Worm (Caenorhabditis elegans): Measurements from ENCODE around the gene tmc-1.

Gene tmc-1

ce11 chrX:1162019-1162418, at the start of gene tmc-1:
tmc-1 (plus strand) TSS chrX:1162207.
- TF ChIP-seq R02D3.7 (tag; optimal IDR thresholded peaks at IDR 0.05) (no peak), fkh-2 (tag; optimal IDR thresholded peaks at IDR 0.05) (no peak), tbx-2 (tag; optimal IDR thresholded peaks at IDR 0.05) (no peak), mdl-1 (tag; optimal IDR thresholded peaks at IDR 0.05) (no peak), lin-39 (tag; optimal IDR thresholded peaks at IDR 0.05) (no peak), nhr-28 (tag; optimal IDR thresholded peaks at IDR 0.05) (no peak), aly-2 (tag; optimal IDR thresholded peaks at IDR 0.05) (no peak), nhr-43 (tag; optimal IDR thresholded peaks at IDR 0.05; ENCODE audit: poor library complexity, severe bottlenecking) (no peak), unc-39 (tag; optimal IDR thresholded peaks at IDR 0.05) (no peak), eor-1 (tag; optimal IDR thresholded peaks at IDR 0.05) (no peak), nhr-67 (tag; optimal IDR thresholded peaks at IDR 0.05) (no peak), nhr-76 (tag; optimal IDR thresholded peaks at IDR 0.05) (no peak), nhr-77 (tag; optimal IDR thresholded peaks at IDR 0.05) (no peak), unc-62 (GFP tag; optimal IDR thresholded peaks at IDR 0.05) (no peak), fos-1 (tag; optimal IDR thresholded peaks at IDR 0.05) (no peak), fkh-10 (GFP tag; optimal IDR thresholded peaks at IDR 0.05) (no peak)

- no peak for TF ChIP-seq ceh-16 (tag; optimal IDR thresholded peaks at IDR 0.05)
- TF ChIP-seq ZK546.5 (tag; optimal IDR thresholded peaks at IDR 0.05): no peak
- no peak for TF ChIP-seq unc-62 (GFP tag; optimal IDR thresholded peaks at IDR 0.05)
- no peak for TF ChIP-seq zag-1 (tag; optimal IDR thresholded peaks at IDR 0.05)
- TF ChIP-seq ceh-28 (tag; optimal IDR thresholded peaks at IDR 0.05): no peak
- TF ChIP-seq tbx-2 (tag; optimal IDR thresholded peaks at IDR 0.05): no peak
- TF ChIP-seq nhr-77 (tag; optimal IDR thresholded peaks at IDR 0.05): no peak
- TF ChIP-seq fkh-2 (tag; optimal IDR thresholded peaks at IDR 0.05): no peak
- TF ChIP-seq egl-5 (tag; optimal IDR thresholded peaks at IDR 0.05): no peak
- TF ChIP-seq lin-39 (tag; optimal IDR thresholded peaks at IDR 0.05): no peak
- TF ChIP-seq nhr-23 (tag; optimal IDR thresholded peaks at IDR 0.05): no peak
- no peak for TF ChIP-seq egl-27 (tag; optimal IDR thresholded peaks at IDR 0.05)
- no peak for TF ChIP-seq skn-1 (tag; optimal IDR thresholded peaks at IDR 0.05)
- no peak for TF ChIP-seq pha-4 (tag; optimal IDR thresholded peaks at IDR 0.05)
Observed at ce11 chrX:1115207-1115606, 46.8 kb upstream of the tmc-1 start.

ce11 chrX:1117252-1117651, 44.8 kb upstream of the tmc-1 start:
- TF ChIP-seq egl-5 (tag; optimal IDR thresholded peaks at IDR 0.05): no peak
- TF ChIP-seq eor-1 (tag; optimal IDR thresholded peaks at IDR 0.05): no peak
- no peak for TF ChIP-seq fkh-10 (GFP tag; optimal IDR thresholded peaks at IDR 0.05)
- TF ChIP-seq R02D3.7 (tag; optimal IDR thresholded peaks at IDR 0.05): no peak
- TF ChIP-seq ztf-11 (tag; optimal IDR thresholded peaks at IDR 0.05): no peak
- no peak for TF ChIP-seq mdl-1 (tag; optimal IDR thresholded peaks at IDR 0.05)
- TF ChIP-seq ceh-16 (tag; optimal IDR thresholded peaks at IDR 0.05): no peak
- TF ChIP-seq jun-1 (tag; optimal IDR thresholded peaks at IDR 0.05): no peak
- TF ChIP-seq egl-27 (tag; optimal IDR thresholded peaks at IDR 0.05): no peak
- TF ChIP-seq nhr-12 (tag; optimal IDR thresholded peaks at IDR 0.05): no peak
- TF ChIP-seq pqm-1 (tag; optimal IDR thresholded peaks at IDR 0.05): peak; percentile 29
- no peak for TF ChIP-seq lsy-12 (tag; optimal IDR thresholded peaks at IDR 0.05)
- TF ChIP-seq ztf-4 (tag; optimal IDR thresholded peaks at IDR 0.05): no peak
- TF ChIP-seq nhr-67 (tag; optimal IDR thresholded peaks at IDR 0.05): no peak
- TF ChIP-seq elt-2 (tag; optimal IDR thresholded peaks at IDR 0.05): peak; percentile 48
- no peak for TF ChIP-seq nhr-11 (tag; optimal IDR thresholded peaks at IDR 0.05)
- TF ChIP-seq elt-3 (tag; optimal IDR thresholded peaks at IDR 0.05): no peak

- TF ChIP-seq snpc-4 (tag; optimal IDR thresholded peaks at IDR 0.05) (no peak), nfya-1 (tag; optimal IDR thresholded peaks at IDR 0.05; ENCODE audit: insufficient read depth) (no peak), fkh-2 (tag; optimal IDR thresholded peaks at IDR 0.05) (no peak), nhr-237 (tag; optimal IDR thresholded peaks at IDR 0.05) (no peak), sea-2 (GFP tag; optimal IDR thresholded peaks at IDR 0.05) (no peak), pqm-1 (tag; optimal IDR thresholded peaks at IDR 0.05) (no peak), nhr-67 (tag; optimal IDR thresholded peaks at IDR 0.05) (no peak), unc-39 (tag; optimal IDR thresholded peaks at IDR 0.05) (no peak), nhr-76 (tag; optimal IDR thresholded peaks at IDR 0.05) (no peak), lin-39 (tag; optimal IDR thresholded peaks at IDR 0.05) (no peak), elt-3 (tag; optimal IDR thresholded peaks at IDR 0.05) (no peak)
Observed at ce11 chrX:1119305-1119704, 42.7 kb upstream of the tmc-1 start, which contains the start of gene C05D9.7. C05D9.7 (minus strand) TSS chrX:1119405.
